Worm (Caenorhabditis elegans) whole organism, L4 larva: ENCODE results near the gene rgs-1.
A peak's percentile ranks its signal among the peaks of the same experiment; 100 is the strongest.

Source experiments
- T26A8.4 ChIP-seq: fragments of 200-800 bp; sonication (Bioruptor generic); IDR thresholded peaks from 2 replicates; pipeline ENCODE4 v1.3.6; 2022; ENCODE audit warnings: missing genetic modification characterization, missing compliant biosample characterization
- aha-1 ChIP-seq: fragments of 150-350 bp; peaks from one replicate; lab custom pipeline; 2014; ENCODE audit warnings: missing biosample characterization, missing genetic modification characterization
- egl-27 ChIP-seq: sonication (generic microtip); optimal IDR thresholded peaks from 3 replicates; lab custom pipeline; 2017; ENCODE audit warnings: missing biosample characterization, missing genetic modification reagents, missing genetic modification characterization
- lin-15B ChIP-seq: fragments of 150-350 bp; sonication (generic microtip); optimal IDR thresholded peaks from 3 replicates; lab custom pipeline; 2014; ENCODE audit warnings: missing biosample characterization, missing genetic modification characterization
- unc-62 ChIP-seq, 3 experiments: fragments of 150-350 bp in 1 of 3; sonication (generic microtip); optimal IDR thresholded peaks in 2 of 3; peaks in 1 of 3; 1 replicate in 1 of 3; 2 replicates in 2 of 3; lab custom pipeline; 2014 to 2017; ENCODE audit warnings: missing biosample characterization in 3 of 3, missing genetic modification characterization in 3 of 3, missing genetic modification reagents in 3 of 3, missing genotype in 1 of 3

The rgs-1 gene

ce11 chrIII:9964416-9964815, 51.9 kb downstream of the rgs-1 start:
- TF ChIP-seq aha-1 (tag; lab: Kevin White, UChicago) (peak; percentile 70), egl-27 (tag; lab: Kevin White, UChicago) (no peak), unc-62 (GFP tag; optimal IDR thresholded peaks at IDR 0.05 in 1 of 2; lab: Kevin White, UChicago) (peak in 1 of 2 experiments; percentile 57), unc-62 (tag; optimal IDR thresholded peaks at IDR 0.05; lab: Kevin White, UChicago) (no peak), lin-15B (tag; lab: Kevin White, UChicago) (no peak), T26A8.4 (GFP tag; lab: Robert Waterston, UW) (no peak)
- TF ChIP-seq, all 104 proteins: peak for 2
